Worm (Caenorhabditis elegans) whole organism, L1 larva: ENCODE results near the gene F07G6.2.
"Not testable (repeated sequence)": the region's sequence is repeated elsewhere in the genome, so short reads cannot be mapped to it uniquely, and the experiment has no call there.

ENCODE experiments used
- C16A3.4 ChIP-seq: fragments of 150-350 bp; optimal IDR thresholded peaks from 2 replicates; lab custom pipeline; 2014; ENCODE audit warnings: missing biosample characterization, missing genetic modification characterization
- aha-1 ChIP-seq: fragments of 150-350 bp; optimal IDR thresholded peaks from 2 replicates; lab custom pipeline; 2014; ENCODE audit warnings: missing biosample characterization, missing genetic modification characterization
- alr-1 ChIP-seq: fragments of 200-800 bp; sonication (Bioruptor generic); optimal IDR thresholded peaks from 2 replicates; lab custom pipeline; 2018; ENCODE audit warnings: borderline replicate concordance, mild to moderate bottlenecking, missing genetic modification characterization, missing compliant biosample characterization
- ceh-63 ChIP-seq: fragments of 200-800 bp; sonication (Bioruptor generic); optimal IDR thresholded peaks from 2 replicates; lab custom pipeline; 2018; ENCODE audit warnings: mild to moderate bottlenecking, missing genetic modification characterization, missing compliant biosample characterization
- ceh-88 ChIP-seq: fragments of 200-800 bp; sonication (Bioruptor generic); IDR thresholded peaks from 2 replicates; pipeline ENCODE4 v1.3.6; 2022; ENCODE audit warnings: missing genetic modification characterization, missing compliant biosample characterization
- ceh-90 ChIP-seq: sonication (generic microtip); optimal IDR thresholded peaks from 2 replicates; lab custom pipeline; 2016; ENCODE audit warnings: missing genetic modification characterization, missing compliant biosample characterization
- ces-1 ChIP-seq: fragments of 150-350 bp; optimal IDR thresholded peaks from 2 replicates; lab custom pipeline; 2014; ENCODE audit warnings: missing biosample characterization, missing genetic modification reagents, missing genetic modification characterization
- dpl-1 ChIP-seq, 3 experiments: fragments of 150-350 bp in 2 of 3; sonication (generic microtip) in 1 of 3; optimal IDR thresholded peaks; 2 replicates each; lab custom pipeline; 2014 to 2017; ENCODE audit warnings: missing biosample characterization in 3 of 3, missing genetic modification characterization in 3 of 3, missing genetic modification reagents in 3 of 3
- efl-1 ChIP-seq, 4 experiments: fragments of 150-350 bp; optimal IDR thresholded peaks in 3 of 4; peaks in 1 of 4; 1 replicate in 1 of 4; 2 replicates in 3 of 4; lab custom pipeline; 2014; ENCODE audit warnings: missing biosample characterization in 2 of 4, missing genetic modification characterization in 2 of 4, missing genetic modification reagents in 2 of 4
- elt-3 ChIP-seq, 6 experiments: fragments of 150-350 bp in 1 of 6; sonication (generic microtip); optimal IDR thresholded peaks; 2 replicates each; lab custom pipeline; 2017 to 2018; ENCODE audit warnings: missing biosample characterization in 6 of 6, missing genetic modification characterization in 6 of 6, inconsistent platforms in 1 of 6
- ets-5 ChIP-seq: fragments of 200-800 bp; sonication (Bioruptor generic); IDR thresholded peaks from 2 replicates; pipeline ENCODE4 v1.3.6; 2022; ENCODE audit warnings: missing genetic modification characterization, missing compliant biosample characterization
- fkh-10 ChIP-seq: sonication (generic microtip); optimal IDR thresholded peaks from 2 replicates; lab custom pipeline; 2017; ENCODE audit warnings: missing biosample characterization, missing genetic modification reagents, missing genetic modification characterization
- fkh-8 ChIP-seq: sonication (generic microtip); optimal IDR thresholded peaks from 2 replicates; lab custom pipeline; 2016; ENCODE audit warnings: mild to moderate bottlenecking, missing genetic modification characterization, missing compliant biosample characterization
- grh-1 ChIP-seq: fragments of 200-800 bp; sonication (Bioruptor generic); IDR thresholded peaks from 2 replicates; pipeline ENCODE4 v1.3.6; 2022; ENCODE audit warnings: missing genetic modification reagents, missing genetic modification characterization, missing compliant biosample characterization
- hlh-17 ChIP-seq: fragments of 200-800 bp; sonication (Bioruptor generic); optimal IDR thresholded peaks from 2 replicates; lab custom pipeline; 2018; ENCODE audit warnings: missing genetic modification characterization, mild to moderate bottlenecking, missing compliant biosample characterization, moderate library complexity, borderline replicate concordance
- hpl-2 ChIP-seq: fragments of 150-350 bp; optimal IDR thresholded peaks from 2 replicates; lab custom pipeline; 2014; ENCODE audit warnings: missing biosample characterization, missing genetic modification reagents, missing genetic modification characterization
- lin-35 ChIP-seq, 2 experiments: fragments of 150-350 bp; optimal IDR thresholded peaks; 2 replicates each; lab custom pipeline; 2014; ENCODE audit warnings: missing biosample characterization in 2 of 2, missing genetic modification characterization in 2 of 2, missing genetic modification reagents in 2 of 2
- lir-3 ChIP-seq: sonication (generic microtip); optimal IDR thresholded peaks from 2 replicates; lab custom pipeline; 2016; ENCODE audit warnings: mild to moderate bottlenecking, missing genetic modification characterization, moderate library complexity, missing compliant biosample characterization; ENCODE audit not compliant: poor library complexity
- lsy-2 ChIP-seq, 2 experiments: fragments of 150-350 bp; optimal IDR thresholded peaks; 2 replicates each; lab custom pipeline; 2014; ENCODE audit warnings: missing biosample characterization in 2 of 2, missing genetic modification characterization in 2 of 2
- nhr-237 ChIP-seq: fragments of 150-350 bp; optimal IDR thresholded peaks from 2 replicates; lab custom pipeline; 2014; ENCODE audit warnings: missing biosample characterization, missing genetic modification characterization
- nhr-47 ChIP-seq: sonication (generic microtip); optimal IDR thresholded peaks from 2 replicates; lab custom pipeline; 2016; ENCODE audit warnings: mild to moderate bottlenecking, missing genetic modification characterization, moderate library complexity, missing compliant biosample characterization
- nhr-71 ChIP-seq: sonication (generic microtip); optimal IDR thresholded peaks from 2 replicates; lab custom pipeline; 2016; ENCODE audit warnings: mild to moderate bottlenecking, missing genetic modification characterization, moderate library complexity, missing compliant biosample characterization
- nhr-76 ChIP-seq: sonication (generic microtip); optimal IDR thresholded peaks from 2 replicates; lab custom pipeline; 2017; ENCODE audit warnings: missing biosample characterization, missing genetic modification characterization
- nhr-77 ChIP-seq: fragments of 150-350 bp; optimal IDR thresholded peaks from 2 replicates; lab custom pipeline; 2014; ENCODE audit warnings: missing biosample characterization, missing genetic modification characterization
- nhr-90 ChIP-seq: sonication (generic microtip); optimal IDR thresholded peaks from 2 replicates; lab custom pipeline; 2016; ENCODE audit warnings: mild to moderate bottlenecking, missing genetic modification characterization, missing compliant biosample characterization; ENCODE audit not compliant: poor library complexity
- sptf-1 ChIP-seq: fragments of 150-350 bp; optimal IDR thresholded peaks from 2 replicates; lab custom pipeline; 2014; ENCODE audit warnings: missing biosample characterization, missing genetic modification characterization
- unc-98 ChIP-seq: fragments of 200-800 bp; sonication (Bioruptor generic); IDR thresholded peaks from 2 replicates; pipeline ENCODE4 v1.3.6; 2022; ENCODE audit warnings: missing genetic modification characterization, missing compliant biosample characterization
- zip-4 ChIP-seq: fragments of 200-800 bp; sonication (Bioruptor generic); optimal IDR thresholded peaks from 2 replicates; lab custom pipeline; 2018; ENCODE audit warnings: mild to moderate bottlenecking, missing genetic modification characterization, moderate library complexity, missing compliant biosample characterization
- ztf-4 ChIP-seq: fragments of 150-350 bp; optimal IDR thresholded peaks from 2 replicates; lab custom pipeline; 2014; ENCODE audit warnings: missing biosample characterization, missing genetic modification characterization

Gene F07G6.2

DNA sequence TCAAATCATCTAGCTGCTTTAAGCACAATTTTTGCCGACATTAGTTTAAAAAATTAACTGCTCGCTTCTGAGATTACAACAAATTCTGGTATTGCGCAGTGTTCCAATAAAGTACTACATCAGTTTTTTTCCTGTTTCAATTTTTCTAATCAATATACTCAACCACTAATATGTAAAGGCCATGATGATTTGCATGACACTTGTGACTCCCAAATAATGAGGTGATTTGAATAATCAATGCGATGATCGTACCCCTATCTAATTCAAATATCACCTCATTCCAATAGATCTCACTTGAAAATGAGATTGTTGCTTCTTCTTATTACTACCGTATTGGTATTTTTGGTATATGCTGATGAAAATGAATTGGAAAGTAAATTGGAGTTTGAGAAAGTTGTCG is at the start of gene F07G6.2:
Gene F07G6.2 (plus strand): TSS at position 301 of the 400 bp plus-strand sequence.
- TF ChIP-seq hlh-17 (GFP tag; lab: Kevin White, UChicago) (no peak), ztf-4 (no peak), nhr-71 (tag; lab: Kevin White, UChicago) (no peak), lsy-2 (tag; optimal IDR thresholded peaks at IDR 0.05; lab: Kevin White, UChicago) (no peak), ceh-88 (no peak), ceh-90 (no peak), fkh-10 (GFP tag; lab: Kevin White, UChicago) (no peak), nhr-47 (tag; lab: Kevin White, UChicago) (no peak), ets-5 (GFP tag; lab: Robert Waterston, UW) (no peak), nhr-77 (no peak), nhr-237 (no peak), lin-35 (GFP tag; optimal IDR thresholded peaks at IDR 0.05; lab: Kevin White, UChicago) (no peak), C16A3.4 (tag; lab: Kevin White, UChicago) (no peak), unc-98 (no peak), zip-4 (no peak), ces-1 (no peak), hpl-2 (GFP tag; lab: Kevin White, UChicago) (no peak), efl-1 (optimal IDR thresholded peaks at IDR 0.05; lab: Kevin White, UChicago) (no peak), efl-1 (GFP tag; optimal IDR thresholded peaks at IDR 0.05 in 1 of 2; lab: Kevin White, UChicago) (no peak), sptf-1 (no peak)
- TF ChIP-seq, all 84 proteins: peak for 0

DNA sequence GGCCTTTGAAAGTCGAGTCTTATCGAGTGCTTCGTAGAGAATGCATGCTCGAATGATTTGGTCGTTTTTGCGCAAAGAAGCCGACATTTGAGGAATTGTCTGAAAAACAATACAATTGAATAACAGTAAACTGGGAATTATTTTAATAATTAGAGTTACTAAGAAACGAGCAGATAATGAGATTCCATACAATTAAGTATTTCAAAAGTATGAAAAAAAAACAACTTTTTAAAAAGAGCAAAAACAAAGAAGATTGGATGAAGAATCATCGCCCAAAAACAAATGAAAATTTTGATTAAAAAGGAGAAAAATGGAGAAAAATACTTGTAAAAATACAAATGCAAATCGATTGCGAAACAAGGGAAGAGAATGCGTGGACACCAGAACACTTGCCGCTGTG is 49.1 kb upstream of the F07G6.2 start, which contains the start of gene fbxa-170:
Gene fbxa-170 (minus strand): TSS at position 101 of the 400 bp plus-strand sequence.
- TF ChIP-seq grh-1 (GFP tag; lab: Robert Waterston, UW) = no peak

DNA sequence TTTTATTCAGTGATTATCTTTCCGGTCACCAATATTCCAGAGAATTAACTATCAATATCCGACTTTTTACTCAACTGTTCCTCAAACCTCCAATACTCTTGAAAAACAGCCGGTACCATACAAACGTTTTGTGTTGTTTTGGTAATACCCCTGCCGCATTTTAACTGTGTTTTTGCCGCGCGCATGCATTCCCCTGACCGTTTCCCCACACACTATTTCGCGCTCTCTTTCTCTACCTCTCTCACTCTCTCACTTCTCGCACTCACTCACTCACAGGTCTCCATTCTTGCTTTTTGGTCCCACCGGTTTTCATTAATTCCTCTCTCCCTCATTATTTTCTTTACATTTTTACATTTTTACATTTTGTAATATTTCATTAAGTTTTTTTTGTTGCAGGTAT is 44.6 kb upstream of the F07G6.2 start, which contains the start of gene meg-4:
Gene meg-4 (plus strand): TSS at position 397 of the 400 bp plus-strand sequence.
- TF ChIP-seq ceh-63 (GFP tag; lab: Kevin White, UChicago) (no peak), efl-1 (optimal IDR thresholded peaks at IDR 0.05; lab: Kevin White, UChicago) (peak in 1 of 2 experiments; percentile 8), efl-1 (GFP tag; optimal IDR thresholded peaks at IDR 0.05 in 1 of 2; lab: Kevin White, UChicago) (no peak), lir-3 (tag; lab: Kevin White, UChicago) (no peak), nhr-76 (tag; lab: Kevin White, UChicago) (no peak)
- TF ChIP-seq, all 84 proteins: peak for 1

DNA sequence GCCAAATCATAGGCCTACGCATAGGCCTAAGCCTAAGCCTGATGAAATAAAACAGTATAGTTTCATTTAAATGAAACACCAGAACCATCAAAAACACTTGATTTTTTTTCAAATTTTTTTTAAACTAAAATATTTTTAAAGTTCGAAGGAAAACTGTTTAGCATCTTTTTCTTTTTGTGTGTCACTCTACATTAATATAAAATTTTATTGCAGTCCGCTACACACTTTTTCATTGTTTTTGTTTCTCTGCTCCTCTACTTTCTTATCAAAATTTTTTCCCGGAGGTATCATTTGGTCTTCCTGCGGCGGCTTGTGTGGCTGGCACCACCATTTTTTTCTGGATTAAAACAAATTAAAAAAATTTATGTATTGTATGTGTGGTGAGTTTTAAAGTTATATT is 40.1 kb upstream of the F07G6.2 start, which contains the start of gene C36C9.11:
Gene C36C9.11 (plus strand): TSS at position 301 of the 400 bp plus-strand sequence.
- not testable (repeated sequence) for TF ChIP-seq lin-35 (GFP tag; optimal IDR thresholded peaks at IDR 0.05; lab: Kevin White, UChicago); alr-1 (tag; lab: Kevin White, UChicago); sptf-1

DNA sequence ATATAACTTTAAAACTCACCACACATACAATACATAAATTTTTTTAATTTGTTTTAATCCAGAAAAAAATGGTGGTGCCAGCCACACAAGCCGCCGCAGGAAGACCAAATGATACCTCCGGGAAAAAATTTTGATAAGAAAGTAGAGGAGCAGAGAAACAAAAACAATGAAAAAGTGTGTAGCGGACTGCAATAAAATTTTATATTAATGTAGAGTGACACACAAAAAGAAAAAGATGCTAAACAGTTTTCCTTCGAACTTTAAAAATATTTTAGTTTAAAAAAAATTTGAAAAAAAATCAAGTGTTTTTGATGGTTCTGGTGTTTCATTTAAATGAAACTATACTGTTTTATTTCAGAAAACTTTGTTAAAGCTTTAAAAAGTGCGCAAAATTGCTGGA is 37.2 kb upstream of the F07G6.2 start, which contains the start of gene C36C9.12:
Gene C36C9.12 (minus strand): TSS at position 101 of the 400 bp plus-strand sequence.
- TF ChIP-seq dpl-1 (GFP tag; optimal IDR thresholded peaks at IDR 0.05; lab: Kevin White, UChicago); elt-3 (tag; optimal IDR thresholded peaks at IDR 0.05; lab: Kevin White, UChicago); fkh-8 (tag; lab: Kevin White, UChicago): not testable (repeated sequence)

DNA sequence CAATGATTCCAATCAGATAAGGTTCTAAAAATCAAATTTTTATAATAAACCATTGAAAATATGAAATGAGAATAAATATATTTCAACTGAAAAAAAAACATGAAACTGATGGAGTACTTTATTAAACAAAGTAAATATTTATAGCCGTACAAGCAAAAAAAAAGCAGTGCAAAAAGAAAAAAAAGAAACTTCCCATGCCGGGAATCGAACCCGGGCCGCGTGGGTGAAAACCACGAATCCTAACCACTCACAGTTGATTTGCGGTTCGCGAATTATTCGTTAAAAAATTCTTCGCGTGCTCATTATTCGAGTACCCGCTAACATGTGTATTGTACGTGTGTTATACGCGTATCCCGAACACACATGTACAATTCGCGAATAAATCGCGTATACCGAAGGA is 36.3 kb upstream of the F07G6.2 start, which contains the start of gene C36C9.6:
Gene C36C9.6 (minus strand): TSS at position 101 of the 400 bp plus-strand sequence.
- not testable (repeated sequence) for TF ChIP-seq aha-1 (tag; lab: Kevin White, UChicago); nhr-90 (tag; lab: Kevin White, UChicago); grh-1 (GFP tag; lab: Robert Waterston, UW)
